Fruit fly (Drosophila melanogaster) whole organism, embryonic: Measurements from ENCODE around the gene CG9132.

ENCODE experiments used
- Antp ChIP-seq: fragments of 200-800 bp; sonication (Bioruptor generic); optimal IDR thresholded peaks from 3 replicates; lab custom pipeline; 2016; ENCODE audit warnings: missing biosample characterization, missing genetic modification characterization
- B-H1 ChIP-seq: fragments of 200-800 bp; sonication (Bioruptor generic); IDR thresholded peaks from 3 replicates; pipeline ENCODE4 v1.3.6; 2022; ENCODE audit warnings: missing biosample characterization, missing genetic modification characterization
- B-H2 ChIP-seq: fragments of 200-800 bp; sonication (Bioruptor generic); optimal IDR thresholded peaks from 2 replicates; lab custom pipeline; 2018; ENCODE audit warnings: missing biosample characterization, mild to moderate bottlenecking, missing genetic modification characterization
- CG10979 ChIP-seq: fragments of 200-800 bp; sonication (Bioruptor generic); optimal IDR thresholded peaks from 2 replicates; lab custom pipeline; 2018; ENCODE audit warnings: missing biosample characterization, mild to moderate bottlenecking, missing genetic modification characterization, moderate library complexity
- CG12299 ChIP-seq: fragments of 200-800 bp; sonication (Bioruptor generic); optimal IDR thresholded peaks from 2 replicates; lab custom pipeline; 2018; ENCODE audit warnings: missing biosample characterization, mild to moderate bottlenecking, missing genetic modification characterization
- CG12391 ChIP-seq: fragments of 200-800 bp; sonication (Bioruptor generic); optimal IDR thresholded peaks from 3 replicates; lab custom pipeline; 2018; ENCODE audit warnings: missing biosample characterization, mild to moderate bottlenecking, missing genetic modification characterization, moderate library complexity
- CG15011 ChIP-seq: fragments of 200-800 bp; sonication (Bioruptor generic); optimal IDR thresholded peaks from 3 replicates; lab custom pipeline; 2018; ENCODE audit warnings: missing biosample characterization, mild to moderate bottlenecking, missing genetic modification characterization
- CG15073 ChIP-seq: fragments of 200-800 bp; sonication (Bioruptor generic); optimal IDR thresholded peaks from 2 replicates; lab custom pipeline; 2016; ENCODE audit warnings: missing biosample characterization, missing genetic modification characterization
- CG16815 ChIP-seq: fragments of 200-800 bp; sonication (Bioruptor generic); optimal IDR thresholded peaks from 3 replicates; lab custom pipeline; 2017; ENCODE audit warnings: missing biosample characterization, mild to moderate bottlenecking, missing genetic modification characterization
- CG2116 ChIP-seq: fragments of 200-800 bp; sonication (Bioruptor generic); optimal IDR thresholded peaks from 3 replicates; lab custom pipeline; 2018; ENCODE audit warnings: missing biosample characterization, mild to moderate bottlenecking, missing genetic modification characterization
- CG34422 ChIP-seq: fragments of 200-800 bp; sonication (Bioruptor generic); IDR thresholded peaks from 3 replicates; pipeline ENCODE4 v1.3.6; 2022; ENCODE audit warnings: missing biosample characterization, missing genetic modification characterization
- CG3995 ChIP-seq: fragments of 200-800 bp; sonication (Bioruptor generic); optimal IDR thresholded peaks from 3 replicates; lab custom pipeline; 2016; ENCODE audit warnings: missing biosample characterization, missing genetic modification characterization
- CG4328 ChIP-seq: fragments of 200-800 bp; sonication (Bioruptor generic); optimal IDR thresholded peaks from 3 replicates; lab custom pipeline; 2017; ENCODE audit warnings: missing biosample characterization, missing genetic modification reagents, missing genetic modification characterization
- CG4424 ChIP-seq: fragments of 200-800 bp; sonication (Bioruptor generic); optimal IDR thresholded peaks from 3 replicates; lab custom pipeline; 2016; ENCODE audit warnings: missing biosample characterization, missing genetic modification characterization
- CG4617 ChIP-seq: fragments of 200-800 bp; sonication (Bioruptor generic); optimal IDR thresholded peaks from 3 replicates; lab custom pipeline; 2016; ENCODE audit warnings: missing biosample characterization, missing genetic modification characterization, borderline replicate concordance
- CG6854 ChIP-seq: fragments of 200-800 bp; sonication (Bioruptor generic); optimal IDR thresholded peaks from 3 replicates; lab custom pipeline; 2017; ENCODE audit warnings: missing biosample characterization, mild to moderate bottlenecking, missing genetic modification characterization
- CG7271 ChIP-seq: fragments of 200-800 bp; sonication (Bioruptor generic); optimal IDR thresholded peaks from 2 replicates; lab custom pipeline; 2018; ENCODE audit warnings: missing biosample characterization, mild to moderate bottlenecking, missing genetic modification characterization, moderate library complexity
- CoRest ChIP-seq: fragments of 200-800 bp; sonication (Bioruptor generic); optimal IDR thresholded peaks from 3 replicates; lab custom pipeline; 2018; ENCODE audit warnings: missing biosample characterization, mild to moderate bottlenecking, missing genetic modification characterization, moderate library complexity
- D19A ChIP-seq: fragments of 200-800 bp; optimal IDR thresholded peaks from 3 replicates; lab custom pipeline; 2019; ENCODE audit warnings: missing biosample characterization, mild to moderate bottlenecking, missing genetic modification characterization, moderate library complexity
- Ets97D ChIP-seq: fragments of 200-800 bp; sonication (Bioruptor generic); optimal IDR thresholded peaks from 3 replicates; lab custom pipeline; 2016; ENCODE audit warnings: missing biosample characterization, missing genetic modification characterization
- Fer2 ChIP-seq: fragments of 200-800 bp; sonication (Bioruptor generic); optimal IDR thresholded peaks from 2 replicates; lab custom pipeline; 2018; ENCODE audit warnings: missing biosample characterization, mild to moderate bottlenecking, missing genetic modification characterization, moderate library complexity
- GATAe ChIP-seq: fragments of 200-800 bp; sonication (Bioruptor generic); conservative IDR thresholded peaks from 2 replicates; pipeline ENCODE4 v1.3.6; 2022; ENCODE audit warnings: missing biosample characterization, missing genetic modification characterization
- H2.0 ChIP-seq: fragments of 200-800 bp; sonication (Bioruptor generic); IDR thresholded peaks from 2 replicates; pipeline ENCODE4 v1.3.6; 2022; ENCODE audit warnings: missing biosample characterization, missing genetic modification characterization
- HLH3B ChIP-seq: fragments of 200-800 bp; sonication (Bioruptor generic); IDR thresholded peaks from 2 replicates; pipeline ENCODE4 v1.3.6; 2022; ENCODE audit warnings: missing biosample characterization, missing genetic modification characterization
- HLHmδ ChIP-seq: fragments of 200-800 bp; sonication (Bioruptor generic); optimal IDR thresholded peaks from 2 replicates; lab custom pipeline; 2018; ENCODE audit warnings: missing biosample characterization, mild to moderate bottlenecking, missing genetic modification characterization, moderate library complexity
- Nf-YB ChIP-seq: fragments of 200-800 bp; sonication (Bioruptor generic); optimal IDR thresholded peaks from 3 replicates; lab custom pipeline; 2019; ENCODE audit warnings: missing biosample characterization, mild to moderate bottlenecking, missing genetic modification characterization, moderate library complexity
- Six4 ChIP-seq: fragments of 200-800 bp; sonication (Bioruptor generic); optimal IDR thresholded peaks from 2 replicates; lab custom pipeline; 2016; ENCODE audit warnings: missing biosample characterization, missing genetic modification characterization
- al ChIP-seq: fragments of 200-800 bp; sonication (Bioruptor generic); IDR thresholded peaks from 2 replicates; pipeline ENCODE4 v1.3.6; 2022; ENCODE audit warnings: missing biosample characterization, missing genetic modification characterization
- bbx ChIP-seq: fragments of 200-800 bp; sonication (Bioruptor generic); IDR thresholded peaks from 2 replicates; pipeline ENCODE4 v1.3.6; 2022; ENCODE audit warnings: missing biosample characterization, missing genetic modification characterization; ENCODE audit not compliant: partially characterized antibody
- bowl ChIP-seq: fragments of 200-800 bp; sonication (Bioruptor generic); IDR thresholded peaks from 2 replicates; pipeline ENCODE4 v1.3.6; 2022; ENCODE audit warnings: missing biosample characterization, missing genetic modification characterization
- cad ChIP-seq: fragments of >200 bp; optimal IDR thresholded peaks from 2 replicates; lab custom pipeline; 2017; ENCODE audit warnings: missing biosample characterization, missing genetic modification characterization
- croc ChIP-seq: fragments of 200-800 bp; sonication (Bioruptor generic); conservative IDR thresholded peaks from 3 replicates; pipeline ENCODE4 v1.3.6; 2022; ENCODE audit warnings: missing biosample characterization, missing genetic modification characterization
- crp ChIP-seq, 2 experiments: fragments of 200-800 bp; sonication (Bioruptor generic); optimal IDR thresholded peaks; 2 replicates in 1 of 2; 3 replicates in 1 of 2; lab custom pipeline; 2017; ENCODE audit warnings: missing biosample characterization in 2 of 2, missing genetic modification characterization in 2 of 2, mild to moderate bottlenecking in 1 of 2, moderate library complexity in 1 of 2
- fd102C ChIP-seq: fragments of 200-800 bp; sonication (Bioruptor generic); optimal IDR thresholded peaks from 2 replicates; lab custom pipeline; 2018; ENCODE audit warnings: missing biosample characterization, mild to moderate bottlenecking, missing genetic modification characterization, moderate library complexity
- fru ChIP-seq: fragments of >200 bp; optimal IDR thresholded peaks from 2 replicates; lab custom pipeline; 2017
- gcm ChIP-seq: fragments of 200-800 bp; sonication (Bioruptor generic); optimal IDR thresholded peaks from 2 replicates; lab custom pipeline; 2019; ENCODE audit warnings: missing biosample characterization, mild to moderate bottlenecking, missing genetic modification characterization, moderate library complexity
- gro ChIP-seq: fragments of 200-800 bp; sonication (Bioruptor generic); optimal IDR thresholded peaks from 2 replicates; lab custom pipeline; 2016; ENCODE audit warnings: missing biosample characterization, missing genetic modification characterization
- h ChIP-seq: fragments of >200 bp; optimal IDR thresholded peaks from 2 replicates; lab custom pipeline; 2017
- kah ChIP-seq: fragments of 200-800 bp; sonication (Bioruptor generic); optimal IDR thresholded peaks from 2 replicates; lab custom pipeline; 2018; ENCODE audit warnings: missing biosample characterization, mild to moderate bottlenecking, missing genetic modification characterization
- lola ChIP-seq, 3 experiments: fragments of >200 bp in 2 of 3; fragments of 200-800 bp in 1 of 3; sonication (Bioruptor generic) in 1 of 3; optimal IDR thresholded peaks; 2 replicates each; lab custom pipeline; 2017 to 2019; ENCODE audit warnings: missing biosample characterization in 3 of 3, missing genetic modification characterization in 3 of 3, mild to moderate bottlenecking in 1 of 3, moderate library complexity in 1 of 3
- mam ChIP-seq: fragments of 200-800 bp; sonication (Bioruptor generic); optimal IDR thresholded peaks from 3 replicates; lab custom pipeline; 2016; ENCODE audit warnings: missing biosample characterization, missing genetic modification characterization
- phol ChIP-seq: fragments of 200-800 bp; sonication (Bioruptor generic); optimal IDR thresholded peaks from 3 replicates; lab custom pipeline; 2018; ENCODE audit warnings: missing biosample characterization, mild to moderate bottlenecking, missing genetic modification characterization, moderate library complexity
- pnt ChIP-seq: fragments of 200-800 bp; sonication (Bioruptor generic); optimal IDR thresholded peaks from 3 replicates; lab custom pipeline; 2016; ENCODE audit warnings: missing biosample characterization, missing genetic modification characterization
- slp2 ChIP-seq: fragments of 200-800 bp; sonication (Bioruptor generic); optimal IDR thresholded peaks from 2 replicates; lab custom pipeline; 2016; ENCODE audit warnings: missing biosample characterization, missing genetic modification characterization
- so ChIP-seq: fragments of 200-800 bp; sonication (Bioruptor generic); IDR thresholded peaks from 3 replicates; pipeline ENCODE4 v1.3.6; 2022; ENCODE audit warnings: missing biosample characterization, missing genetic modification characterization
- sob ChIP-seq: fragments of 200-800 bp; sonication (Bioruptor generic); IDR thresholded peaks from 2 replicates; pipeline ENCODE4 v1.3.6; 2022; ENCODE audit warnings: missing biosample characterization, missing genetic modification characterization
- sqz ChIP-seq: fragments of 200-800 bp; sonication (Bioruptor generic); optimal IDR thresholded peaks from 3 replicates; lab custom pipeline; 2018; ENCODE audit warnings: missing biosample characterization, mild to moderate bottlenecking, missing genetic modification characterization
- twi ChIP-seq: fragments of 200-800 bp; optimal IDR thresholded peaks from 2 replicates; lab custom pipeline; 2019; ENCODE audit warnings: missing biosample characterization, mild to moderate bottlenecking, missing genetic modification characterization, moderate library complexity
- wdn ChIP-seq: fragments of 200-800 bp; sonication (Bioruptor generic); IDR thresholded peaks from 2 replicates; pipeline ENCODE4 v1.3.6; 2022; ENCODE audit warnings: missing biosample characterization, missing genetic modification characterization
- zfh1 ChIP-seq: fragments of 200-800 bp; sonication (Bioruptor generic); IDR thresholded peaks from 3 replicates; pipeline ENCODE4 v1.3.6; 2022; ENCODE audit warnings: missing biosample characterization, missing genetic modification characterization

The CG9132 gene

dm6 chrX:16782175-16782916, 18.2 kb downstream of the CG9132 start (continued):
- peak; percentile 17 for TF ChIP-seq Six4
- TF ChIP-seq H2.0 (GFP tag; lab: Robert Waterston, UW), result 0 out of 2 replicates have a peak, but pooled peaks have one; percentile 21
- 0 out of 2 replicates have a peak, but pooled peaks have one; percentile 35 for TF ChIP-seq wdn (GFP tag; lab: Robert Waterston, UW)
- TF ChIP-seq gcm (GFP tag; lab: Kevin White, UChicago), result no peak
- peak in 1 of 2 experiments; percentile 3 for TF ChIP-seq crp (GFP tag; optimal IDR thresholded peaks at IDR 0.05; lab: Kevin White, UChicago)
- no peak for TF ChIP-seq HLHmδ (GFP tag; lab: Kevin White, UChicago)
- TF ChIP-seq Fer2, result no peak
- peak in 1 of 3 experiments; percentile 21 for TF ChIP-seq lola (GFP tag; optimal IDR thresholded peaks at IDR 0.05; lab: Kevin White, UChicago)
- TF ChIP-seq sob (GFP tag; lab: Robert Waterston, UW), result peak; percentile 45
- TF ChIP-seq CG16815 (GFP tag; lab: Kevin White, UChicago), result peak; percentile 7
- no peak for TF ChIP-seq twi
- TF ChIP-seq CG4424 (GFP tag; lab: Kevin White, UChicago), result peak; percentile 53
- TF ChIP-seq CG2116 (GFP tag; lab: Kevin White, UChicago), result no peak
- TF ChIP-seq CG6854 (GFP tag; lab: Kevin White, UChicago), result peak; percentile 1
- no peak for TF ChIP-seq bbx (GFP tag; lab: Robert Waterston, UW)
- peak; percentile 30; the same call in 1 of the 3 replicates for TF ChIP-seq croc (GFP tag; lab: Robert Waterston, UW)
- no peak for TF ChIP-seq sqz (GFP tag; lab: Kevin White, UChicago)
- peak; percentile 53 for TF ChIP-seq slp2
- TF ChIP-seq D19A (tag; lab: Kevin White, UChicago), result peak; percentile 9
- peak; percentile 57 for TF ChIP-seq CG34422
- no peak for TF ChIP-seq B-H1
- peak; percentile 53 for TF ChIP-seq CoRest (tag; lab: Kevin White, UChicago)
- no peak for TF ChIP-seq h (lab: Kevin White, UChicago)
- TF ChIP-seq Ets97D, result no peak
- peak; percentile 33; the same call in 1 of the 2 replicates for TF ChIP-seq al (GFP tag; lab: Robert Waterston, UW)
- TF ChIP-seq CG12391 (tag; lab: Kevin White, UChicago), result peak; percentile 47
- TF ChIP-seq pnt (GFP tag; lab: Kevin White, UChicago), result peak; percentile 53
- TF ChIP-seq kah, result no peak
- peak; percentile 34 for TF ChIP-seq CG10979 (tag; lab: Kevin White, UChicago)
- TF ChIP-seq CG4617 (GFP tag; lab: Kevin White, UChicago), result no peak
- TF ChIP-seq CG12299 (tag; lab: Kevin White, UChicago), result no peak
- no peak for TF ChIP-seq B-H2 (GFP tag; lab: Kevin White, UChicago)
- no peak for TF ChIP-seq CG3995 (GFP tag; lab: Kevin White, UChicago)
- no peak for TF ChIP-seq gro (GFP tag; lab: Kevin White, UChicago)
- no peak for TF ChIP-seq CG15073 (GFP tag; lab: Kevin White, UChicago)
- TF ChIP-seq phol (tag; lab: Kevin White, UChicago), result peak; percentile 55
- no peak for TF ChIP-seq CG7271
- no peak for TF ChIP-seq CG15011 (GFP tag; lab: Kevin White, UChicago)
- peak; percentile 43; the same call in 1 of the 2 replicates for TF ChIP-seq HLH3B (GFP tag; lab: Robert Waterston, UW)
- TF ChIP-seq mam (GFP tag; lab: Kevin White, UChicago), result peak; percentile 41
- peak; percentile 53 for TF ChIP-seq Antp
- no peak for TF ChIP-seq fd102C (GFP tag; lab: Kevin White, UChicago)
- peak; percentile 41; the same call in 1 of the 3 replicates for TF ChIP-seq zfh1 (GFP tag; lab: Robert Waterston, UW)
- TF ChIP-seq bowl, result 0 out of 2 replicates have a peak, but pooled peaks have one; percentile 34
- TF ChIP-seq Nf-YB (GFP tag; lab: Kevin White, UChicago), result no peak
- no peak for TF ChIP-seq fru (lab: Kevin White, UChicago)
- TF ChIP-seq cad (GFP tag; lab: Kevin White, UChicago), result no peak
- peak; percentile 7 for TF ChIP-seq CG4328 (GFP tag; lab: Kevin White, UChicago)
- TF ChIP-seq GATAe (GFP tag; lab: Robert Waterston, UW), result no peak
- TF ChIP-seq so (GFP tag; lab: Robert Waterston, UW), result peak; percentile 55; the same call in 1 of the 3 replicates
